Fruit fly (Drosophila melanogaster) whole organism, prepupa: ENCODE measurements around the gene CG3841.
A peak's percentile ranks its signal among the peaks of the same experiment; 100 is the strongest.

Experiments used
- CG3919 ChIP-seq: fragments of 200-800 bp; sonication (Bioruptor generic); optimal IDR thresholded peaks from 3 replicates; lab custom pipeline; 2016; ENCODE audit warnings: missing biosample characterization, missing genetic modification characterization
- CG8119 ChIP-seq: fragments of 200-800 bp; sonication (Bioruptor generic); IDR thresholded peaks from 3 replicates; pipeline ENCODE4 v1.3.6; 2022; ENCODE audit warnings: missing biosample characterization, missing genetic modification characterization
- Sox102F ChIP-seq: fragments of 200-800 bp; sonication (Bioruptor generic); optimal IDR thresholded peaks from 2 replicates; lab custom pipeline; 2016; ENCODE audit warnings: missing biosample characterization, mild to moderate bottlenecking, missing genetic modification characterization
- esn ChIP-seq: fragments of 200-800 bp; sonication (Bioruptor generic); optimal IDR thresholded peaks from 2 replicates; lab custom pipeline; 2016; ENCODE audit warnings: missing biosample characterization, mild to moderate bottlenecking, missing genetic modification characterization, moderate library complexity

DNA sequence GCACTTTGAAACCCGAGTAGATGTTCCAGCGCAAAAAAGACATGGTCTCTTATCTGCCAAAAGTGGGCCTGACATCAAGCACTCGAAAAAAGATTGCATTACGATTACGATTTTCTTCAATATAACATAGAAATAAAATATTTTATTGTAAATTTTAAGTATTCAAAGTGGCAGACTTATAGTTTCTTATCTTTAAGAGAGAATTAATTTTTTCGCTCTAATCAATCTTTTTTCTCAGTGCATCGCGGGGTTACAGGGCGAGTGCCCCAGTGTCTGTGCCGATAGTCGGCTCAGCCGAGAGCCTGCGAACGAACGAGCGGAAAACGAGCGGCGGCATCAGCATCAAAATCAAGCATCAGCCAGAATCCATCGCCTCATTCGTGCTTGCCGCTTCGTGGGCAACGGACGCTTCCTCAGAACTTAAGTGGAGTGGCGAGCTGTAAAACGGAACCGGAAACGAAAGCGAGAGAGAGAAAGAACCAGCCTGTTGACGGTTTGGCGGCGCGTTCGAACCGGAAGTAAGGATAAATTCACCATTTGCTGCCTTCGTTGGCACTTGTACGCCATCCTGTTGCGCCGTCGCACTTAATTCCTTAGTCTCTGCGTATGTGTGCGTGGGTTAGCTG, 44.6 kb downstream of the CG3841 start, which contains the start of gene Apoltp:
- TF ChIP-seq Sox102F (peak; percentile 70), CG8119 (GFP tag; lab: Robert Waterston, UW) (peak; percentile 70), esn (GFP tag; lab: Kevin White, UChicago) (peak; percentile 73), CG3919 (GFP tag; lab: Kevin White, UChicago) (peak; percentile 84)
